Worm (Caenorhabditis elegans): ENCODE results near the gene ttr-57.

ce11 chrV:20594746-20595145, 10.2 kb upstream of the ttr-57 start, which contains the start of gene F26F2.10:
- TF ChIP-seq nhr-12 (tag; optimal IDR thresholded peaks at IDR 0.05): no peak
- no peak for TF ChIP-seq ceh-16 (tag; optimal IDR thresholded peaks at IDR 0.05)
- no peak for TF ChIP-seq ztf-4 (tag; optimal IDR thresholded peaks at IDR 0.05)
- TF ChIP-seq skn-1 (tag; optimal IDR thresholded peaks at IDR 0.05): no peak
- no peak for TF ChIP-seq alr-1 (tag; optimal IDR thresholded peaks at IDR 0.05)
- no peak for TF ChIP-seq snpc-4 (tag; optimal IDR thresholded peaks at IDR 0.05)
- TF ChIP-seq nhr-77 (tag; optimal IDR thresholded peaks at IDR 0.05): no peak
- no peak for TF ChIP-seq nhr-237 (tag; optimal IDR thresholded peaks at IDR 0.05)
- TF ChIP-seq aly-2 (tag; optimal IDR thresholded peaks at IDR 0.05): no peak
